Worm (Caenorhabditis elegans) whole organism, L3 larva: ENCODE data around the gene Y66D12A.30.

Source experiments
- aly-2 ChIP-seq: fragments of 150-350 bp; optimal IDR thresholded peaks from 2 replicates; lab custom pipeline; 2014; ENCODE audit warnings: missing biosample characterization, missing genetic modification characterization
- ama-1 ChIP-seq: fragments of 150-350 bp; optimal IDR thresholded peaks from 2 replicates; lab custom pipeline; 2018
- ceh-28 ChIP-seq: fragments of 150-350 bp; optimal IDR thresholded peaks from 2 replicates; lab custom pipeline; 2014; ENCODE audit warnings: missing biosample characterization, missing genetic modification reagents, missing genetic modification characterization
- ceh-82 ChIP-seq: fragments of 150-350 bp; optimal IDR thresholded peaks from 2 replicates; lab custom pipeline; 2014; ENCODE audit warnings: missing biosample characterization, missing genetic modification characterization
- ceh-9 ChIP-seq: sonication (generic microtip); optimal IDR thresholded peaks from 2 replicates; lab custom pipeline; 2018; ENCODE audit warnings: missing biosample characterization, missing genetic modification characterization
- daf-12 ChIP-seq: fragments of 150-350 bp; optimal IDR thresholded peaks from 2 replicates; lab custom pipeline; 2014; ENCODE audit warnings: missing biosample characterization, missing genetic modification reagents, missing genetic modification characterization
- egl-27 ChIP-seq: sonication (generic microtip); optimal IDR thresholded peaks from 4 replicates; lab custom pipeline; 2017; ENCODE audit warnings: missing biosample characterization, missing genetic modification reagents, missing genetic modification characterization
- egl-5 ChIP-seq: fragments of 150-350 bp; optimal IDR thresholded peaks from 2 replicates; lab custom pipeline; 2017; ENCODE audit warnings: missing biosample characterization, missing genetic modification reagents, missing genetic modification characterization, inconsistent platforms
- elt-1 ChIP-seq: fragments of 150-350 bp; optimal IDR thresholded peaks from 2 replicates; lab custom pipeline; 2014; ENCODE audit warnings: missing biosample characterization, missing genetic modification characterization
- eor-1 ChIP-seq, 2 experiments: fragments of 150-350 bp; optimal IDR thresholded peaks; 2 replicates each; lab custom pipeline; 2014 to 2018; ENCODE audit warnings: missing biosample characterization in 2 of 2, missing genetic modification characterization in 2 of 2
- fkh-10 ChIP-seq: sonication (generic microtip); optimal IDR thresholded peaks from 2 replicates; lab custom pipeline; 2017; ENCODE audit warnings: missing biosample characterization, missing genetic modification reagents, missing genetic modification characterization
- hmg-11 ChIP-seq: sonication (generic microtip); optimal IDR thresholded peaks from 2 replicates; lab custom pipeline; 2016; ENCODE audit warnings: missing genetic modification characterization, missing compliant biosample characterization
- jun-1 ChIP-seq: fragments of 150-350 bp; optimal IDR thresholded peaks from 2 replicates; lab custom pipeline; 2014; ENCODE audit warnings: missing biosample characterization, missing genetic modification reagents, missing genetic modification characterization
- lin-15B ChIP-seq: fragments of 150-350 bp; optimal IDR thresholded peaks from 2 replicates; lab custom pipeline; 2014; ENCODE audit warnings: missing biosample characterization, missing genetic modification characterization
- lin-39 ChIP-seq: fragments of 150-350 bp; optimal IDR thresholded peaks from 2 replicates; lab custom pipeline; 2018; ENCODE audit warnings: missing biosample characterization, missing genetic modification reagents, missing genetic modification characterization
- mdl-1 ChIP-seq: fragments of 150-350 bp; optimal IDR thresholded peaks from 2 replicates; lab custom pipeline; 2014; ENCODE audit warnings: missing biosample characterization, missing genetic modification characterization
- nfya-1 ChIP-seq: sonication (generic microtip); optimal IDR thresholded peaks from 2 replicates; lab custom pipeline; 2017; ENCODE audit warnings: missing genetic modification characterization, mild to moderate bottlenecking, missing compliant biosample characterization, antibody characterized with exemption, moderate library complexity; ENCODE audit not compliant: insufficient read depth
- nhr-11 ChIP-seq: fragments of 150-350 bp; optimal IDR thresholded peaks from 2 replicates; lab custom pipeline; 2014; ENCODE audit warnings: missing biosample characterization, missing genetic modification characterization
- nhr-23 ChIP-seq: fragments of 150-350 bp; optimal IDR thresholded peaks from 2 replicates; lab custom pipeline; 2014; ENCODE audit warnings: missing biosample characterization, missing genetic modification reagents, missing genetic modification characterization
- nhr-25 ChIP-seq: sonication (generic microtip); optimal IDR thresholded peaks from 2 replicates; lab custom pipeline; 2017; ENCODE audit warnings: missing biosample characterization, missing genetic modification characterization
- nhr-67 ChIP-seq: fragments of 150-350 bp; optimal IDR thresholded peaks from 2 replicates; lab custom pipeline; 2014; ENCODE audit warnings: missing biosample characterization, missing genetic modification characterization
- pha-4 ChIP-seq: fragments of 150-350 bp; optimal IDR thresholded peaks from 2 replicates; lab custom pipeline; 2014; ENCODE audit warnings: missing biosample characterization, missing genetic modification reagents, missing genetic modification characterization
- pqm-1 ChIP-seq: fragments of 150-350 bp; optimal IDR thresholded peaks from 2 replicates; lab custom pipeline; 2017; ENCODE audit warnings: missing biosample characterization, missing genetic modification characterization, inconsistent platforms
- skn-1 ChIP-seq: fragments of 150-350 bp; optimal IDR thresholded peaks from 2 replicates; lab custom pipeline; 2014; ENCODE audit warnings: missing biosample characterization, missing genetic modification characterization
- snpc-4 ChIP-seq: fragments of 150-350 bp; optimal IDR thresholded peaks from 2 replicates; lab custom pipeline; 2014; ENCODE audit warnings: missing biosample characterization, missing genetic modification characterization
- tbx-2 ChIP-seq: sonication (generic microtip); optimal IDR thresholded peaks from 2 replicates; lab custom pipeline; 2016; ENCODE audit warnings: mild to moderate bottlenecking, missing genetic modification characterization, missing compliant biosample characterization
- unc-39 ChIP-seq: sonication (generic microtip); optimal IDR thresholded peaks from 4 replicates; lab custom pipeline; 2017; ENCODE audit warnings: missing biosample characterization, missing genetic modification characterization
- unc-62 ChIP-seq: fragments of 150-350 bp; sonication (generic microtip); optimal IDR thresholded peaks from 4 replicates; lab custom pipeline; 2014; ENCODE audit warnings: missing biosample characterization, missing genetic modification reagents, missing genetic modification characterization
- zag-1 ChIP-seq: fragments of 150-350 bp; optimal IDR thresholded peaks from 2 replicates; lab custom pipeline; 2014; ENCODE audit warnings: missing biosample characterization, missing genetic modification characterization
- ztf-11 ChIP-seq: fragments of 150-350 bp; optimal IDR thresholded peaks from 2 replicates; lab custom pipeline; 2014; ENCODE audit warnings: missing biosample characterization, missing genetic modification characterization
- ztf-4 ChIP-seq: fragments of 150-350 bp; optimal IDR thresholded peaks from 2 replicates; lab custom pipeline; 2014; ENCODE audit warnings: missing biosample characterization, missing genetic modification characterization

Y66D12A.30 gene

ce11 chrIII:11565602-11566001, 44.1 kb upstream of the Y66D12A.30 start, which contains the start of gene Y66D12A.10:
TSS of gene Y66D12A.10 (plus strand) at chrIII:11565874.
- TF ChIP-seq lin-15B (tag; lab: Kevin White, UChicago) (peak; percentile 83), ztf-4 (tag; lab: Kevin White, UChicago) (no peak), hmg-11 (tag; lab: Kevin White, UChicago) (no peak), nhr-25 (tag; lab: Kevin White, UChicago) (no peak), unc-62 (GFP tag; lab: Kevin White, UChicago) (no peak), nfya-1 (tag; lab: Kevin White, UChicago) (peak; percentile 56), nhr-11 (tag; lab: Kevin White, UChicago) (no peak), nhr-23 (tag; lab: Kevin White, UChicago) (peak; percentile 40)

DNA sequence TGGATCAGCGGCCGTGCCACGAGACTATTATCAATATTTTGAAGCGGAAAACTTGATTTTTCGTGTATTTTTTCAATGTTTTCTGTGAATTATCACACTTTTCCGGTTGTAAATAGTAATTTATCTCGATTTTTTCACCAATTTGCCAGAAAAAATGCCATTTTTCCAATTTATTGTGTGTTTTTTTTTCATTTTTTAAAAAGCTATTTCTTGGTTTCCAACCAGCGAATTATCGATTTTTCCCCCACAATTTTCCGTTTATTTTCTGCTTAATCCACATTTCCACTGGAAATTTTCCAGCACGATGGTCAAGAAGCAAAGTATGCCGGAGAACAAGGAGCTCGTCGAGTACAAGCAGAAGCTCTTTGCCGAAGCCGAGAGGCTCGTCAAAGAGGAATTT, 41.8 kb upstream of the Y66D12A.30 start, which contains the start of gene psme-3:
psme-3 (plus strand) TSS at position 301 of the 400 bp plus-strand sequence.
- no peak for TF ChIP-seq ceh-9 (tag; lab: Kevin White, UChicago)
- no peak for TF ChIP-seq tbx-2 (tag; lab: Kevin White, UChicago)
- TF ChIP-seq eor-1 (tag; optimal IDR thresholded peaks at IDR 0.05; lab: Kevin White, UChicago), result no peak
- TF ChIP-seq mdl-1 (tag; lab: Kevin White, UChicago), result no peak
- TF ChIP-seq ceh-28 (tag; lab: Kevin White, UChicago), result no peak
- no peak for TF ChIP-seq lin-39 (tag; lab: Kevin White, UChicago)

ce11 chrIII:11573921-11574320, 35.7 kb upstream of the Y66D12A.30 start, which contains the start of gene Y66D12A.8:
TSS of gene Y66D12A.8 (plus strand) at chrIII:11574221.
- no peak for TF ChIP-seq elt-1 (tag; lab: Kevin White, UChicago)
- TF ChIP-seq ama-1, result no peak
- TF ChIP-seq egl-27, result no peak

DNA sequence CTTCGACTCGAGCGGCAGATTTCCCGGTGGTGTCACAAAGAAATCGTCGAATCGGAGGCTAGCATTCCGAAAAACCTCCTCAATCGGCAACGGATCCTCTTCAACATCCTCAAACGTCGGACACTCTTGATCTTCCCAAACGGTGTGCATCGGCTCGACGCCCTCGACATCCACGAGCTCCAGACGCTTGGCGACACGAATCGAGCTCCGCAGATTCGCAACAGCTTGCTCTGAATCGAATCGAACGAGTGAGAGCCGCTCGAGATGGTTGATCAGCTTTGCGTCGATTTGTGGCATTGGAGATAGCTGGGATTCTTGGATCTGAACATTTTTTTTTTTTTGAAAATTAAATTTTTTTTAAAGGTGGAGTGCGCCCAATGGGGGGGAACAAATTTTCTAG, 30.3 kb upstream of the Y66D12A.30 start:
- no peak for TF ChIP-seq aly-2 (tag; lab: Kevin White, UChicago)
- no peak for TF ChIP-seq ceh-82 (tag; lab: Kevin White, UChicago)
- TF ChIP-seq zag-1 (tag; lab: Kevin White, UChicago), result no peak
- TF ChIP-seq daf-12 (tag; lab: Kevin White, UChicago), result no peak
- TF ChIP-seq fkh-10, result no peak
- TF ChIP-seq ztf-11 (tag; lab: Kevin White, UChicago), result no peak
- TF ChIP-seq snpc-4 (tag; lab: Kevin White, UChicago), result no peak
- TF ChIP-seq nhr-67 (tag; lab: Kevin White, UChicago), result no peak
- no peak for TF ChIP-seq nfya-1 (tag; lab: Kevin White, UChicago)
- TF ChIP-seq lin-39 (tag; lab: Kevin White, UChicago), result no peak
- TF ChIP-seq unc-39 (tag; lab: Kevin White, UChicago), result no peak
- no peak for TF ChIP-seq pha-4 (tag; lab: Kevin White, UChicago)
- TF ChIP-seq ceh-9 (tag; lab: Kevin White, UChicago), result no peak
- TF ChIP-seq, all 47 proteins: peak for 0

ce11 chrIII:11580428-11580885, 29.2 kb upstream of the Y66D12A.30 start, which contains the start of gene Y66D12A.7:
TSS of gene Y66D12A.7 (minus strand) at chrIII:11580478.
- TF ChIP-seq lin-15B (tag; lab: Kevin White, UChicago) (peak; percentile 64), nfya-1 (tag; lab: Kevin White, UChicago) (peak; percentile 44), skn-1 (no peak), pha-4 (tag; lab: Kevin White, UChicago) (peak; percentile 55), aly-2 (tag; lab: Kevin White, UChicago) (no peak), pqm-1 (peak; percentile 1), unc-39 (tag; lab: Kevin White, UChicago) (no peak), egl-5 (tag; lab: Kevin White, UChicago) (peak; percentile 60)

DNA sequence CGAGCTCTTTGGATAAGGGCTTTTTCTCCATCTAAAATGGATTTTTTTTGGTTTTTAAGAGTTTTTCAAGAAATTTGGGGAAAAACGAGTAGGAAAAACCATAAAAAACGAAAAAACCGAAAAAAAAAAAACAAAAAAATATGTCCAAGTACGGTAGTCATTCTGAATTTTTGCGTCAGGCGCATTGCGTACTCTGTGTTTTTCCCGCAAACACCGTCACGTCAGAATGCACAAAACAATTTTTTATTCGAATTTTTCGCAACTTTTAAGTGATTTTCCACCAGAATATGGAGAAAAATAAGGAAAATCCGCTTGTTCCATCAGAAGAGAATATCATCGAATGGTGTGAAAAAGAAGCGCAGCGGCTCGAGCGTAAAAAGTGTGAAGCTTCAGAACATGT, 28.3 kb upstream of the Y66D12A.30 start, which contains the start of the genes Y66D12A.6 and ceh-92:
Y66D12A.6 (minus strand) TSS at position 31 of the 400 bp plus-strand sequence.
ceh-92 (plus strand) TSS at position 229 of the 400 bp plus-strand sequence.
- TF ChIP-seq ztf-11 (tag; lab: Kevin White, UChicago) (no peak), nhr-11 (tag; lab: Kevin White, UChicago) (no peak), jun-1 (tag; lab: Kevin White, UChicago) (no peak)
